Fruit fly (Drosophila melanogaster) whole organism, larva: ENCODE results near the gene CG12766.
A peak's percentile ranks its signal among the peaks of the same experiment; 100 is the strongest.

Source experiments
- noc ChIP-seq: fragments of 200-800 bp; sonication (Bioruptor generic); optimal IDR thresholded peaks from 3 replicates; lab custom pipeline; 2019; ENCODE audit warnings: missing biosample characterization, mild to moderate bottlenecking, missing genetic modification characterization, moderate library complexity

CG12766 gene

dm6 chr3L:3925487-3925886, 14.4 kb downstream of the CG12766 start:
- peak; percentile 54 for TF ChIP-seq noc (tag; lab: Kevin White, UChicago)

- peak; percentile 35 for TF ChIP-seq noc (tag; lab: Kevin White, UChicago)
Measured at dm6 chr3L:3923631-3924274, 16.2 kb downstream of the CG12766 start.

- no peak for TF ChIP-seq noc (tag; lab: Kevin White, UChicago)
Measured at dm6 chr3L:3912134-3912533, 27.8 kb downstream of the CG12766 start.

- no peak for TF ChIP-seq noc (tag; lab: Kevin White, UChicago)
Measured at dm6 chr3L:3909831-3910230, 30.1 kb downstream of the CG12766 start, which contains the start of gene mge. TSS of gene mge (minus strand) at chr3L:3909931.

- no peak for TF ChIP-seq noc (tag; lab: Kevin White, UChicago)
Measured at dm6 chr3L:3908838-3909810, 30.8 kb downstream of the CG12766 start.

- TF ChIP-seq noc (tag; lab: Kevin White, UChicago) = no peak
Measured at dm6 chr3L:3905111-3905510, 34.8 kb downstream of the CG12766 start, which contains the start of gene ida. TSS of gene ida (plus strand) at chr3L:3905344.

- no peak for TF ChIP-seq noc (tag; lab: Kevin White, UChicago)
Measured at dm6 chr3L:3903301-3903700, 36.6 kb downstream of the CG12766 start, which contains the start of gene Sc2. TSS of gene Sc2 (plus strand) at chr3L:3903492.

dm6 chr3L:3902491-3903198, 37.3 kb downstream of the CG12766 start, which contains the start of gene Ubi-p63E:
TSS of gene Ubi-p63E (minus strand) at chr3L:3903184.
- no peak for TF ChIP-seq noc (tag; lab: Kevin White, UChicago)

dm6 chr3L:3901865-3902490, 37.9 kb downstream of the CG12766 start:
- no peak for TF ChIP-seq noc (tag; lab: Kevin White, UChicago)

dm6 chr3L:3898978-3899377, 40.9 kb downstream of the CG12766 start, which contains the start of gene Ccz1:
TSS of gene Ccz1 (minus strand) at chr3L:3899156.
- TF ChIP-seq noc (tag; lab: Kevin White, UChicago) = no peak

- TF ChIP-seq noc (tag; lab: Kevin White, UChicago) = no peak
Measured at dm6 chr3L:3896553-3897034, 43.3 kb downstream of the CG12766 start, which contains the start of the genes Gr63a and Lamtor4. TSS of gene Gr63a (minus strand) at chr3L:3896603. TSS of gene Lamtor4 (plus strand) at chr3L:3896900.

dm6 chr3L:3894413-3894812, 45.5 kb downstream of the CG12766 start:
- no peak for TF ChIP-seq noc (tag; lab: Kevin White, UChicago)

- TF ChIP-seq noc (tag; lab: Kevin White, UChicago) = peak; percentile 16
Measured at dm6 chr3L:3892154-3892624, 47.7 kb downstream of the CG12766 start, which contains the start of gene Fie. TSS of gene Fie (plus strand) at chr3L:3892574.

dm6 chr3L:3890860-3891259, 49.1 kb downstream of the CG12766 start:
- no peak for TF ChIP-seq noc (tag; lab: Kevin White, UChicago)
